Fruit fly (Drosophila melanogaster) whole organism, embryonic: ENCODE measurements around the gene Mst36Fb.

Experiments
- CG10267 ChIP-seq: fragments of 200-800 bp; sonication (Bioruptor generic); optimal IDR thresholded peaks from 2 replicates; lab custom pipeline; 2018; ENCODE audit warnings: missing biosample characterization, mild to moderate bottlenecking, missing genetic modification characterization, moderate library complexity
- CG10366 ChIP-seq: fragments of 200-800 bp; sonication (Bioruptor generic); IDR thresholded peaks from 2 replicates; pipeline ENCODE4 v1.3.6; 2022; ENCODE audit warnings: missing biosample characterization, missing genetic modification characterization
- CG13296 ChIP-seq: fragments of 200-800 bp; sonication (Bioruptor generic); optimal IDR thresholded peaks from 3 replicates; lab custom pipeline; 2018; ENCODE audit warnings: missing biosample characterization, mild to moderate bottlenecking, missing genetic modification characterization
- CG15601 ChIP-seq: fragments of 200-800 bp; sonication (Bioruptor generic); optimal IDR thresholded peaks from 3 replicates; lab custom pipeline; 2019; ENCODE audit warnings: missing biosample characterization, mild to moderate bottlenecking, missing genetic modification characterization, moderate library complexity
- CG16815 ChIP-seq: fragments of 200-800 bp; sonication (Bioruptor generic); optimal IDR thresholded peaks from 3 replicates; lab custom pipeline; 2017; ENCODE audit warnings: missing biosample characterization, mild to moderate bottlenecking, missing genetic modification characterization
- CG17328 ChIP-seq: fragments of 200-800 bp; sonication (Bioruptor generic); IDR thresholded peaks from 2 replicates; pipeline ENCODE4 v1.3.6; 2022; ENCODE audit warnings: missing biosample characterization, missing genetic modification characterization
- CG18764 ChIP-seq: fragments of 200-800 bp; sonication (Bioruptor generic); optimal IDR thresholded peaks from 3 replicates; lab custom pipeline; 2016; ENCODE audit warnings: missing biosample characterization, missing genetic modification characterization
- CG2129 ChIP-seq: fragments of 200-800 bp; sonication (Bioruptor generic); IDR thresholded peaks from 2 replicates; pipeline ENCODE4 v1.3.6; 2022; ENCODE audit warnings: missing biosample characterization, missing genetic modification characterization; ENCODE audit not compliant: partially characterized antibody
- CG2678 ChIP-seq: fragments of 200-800 bp; sonication (Bioruptor generic); optimal IDR thresholded peaks from 3 replicates; lab custom pipeline; 2019; ENCODE audit warnings: missing biosample characterization, mild to moderate bottlenecking, missing genetic modification characterization, moderate library complexity
- CG2712 ChIP-seq: fragments of 200-800 bp; optimal IDR thresholded peaks from 3 replicates; lab custom pipeline; 2019; ENCODE audit warnings: missing biosample characterization, mild to moderate bottlenecking, missing genetic modification characterization, moderate library complexity
- CG3065 ChIP-seq: fragments of 200-800 bp; sonication (Bioruptor generic); optimal IDR thresholded peaks from 2 replicates; lab custom pipeline; 2016; ENCODE audit warnings: missing biosample characterization, missing genetic modification characterization
- CG32772 ChIP-seq: fragments of 200-800 bp; sonication (Bioruptor generic); IDR thresholded peaks from 2 replicates; pipeline ENCODE4 v1.3.6; 2022; ENCODE audit warnings: missing biosample characterization, missing genetic modification characterization
- CG8388 ChIP-seq: fragments of 200-800 bp; sonication (Bioruptor generic); optimal IDR thresholded peaks from 2 replicates; lab custom pipeline; 2019; ENCODE audit warnings: missing biosample characterization, mild to moderate bottlenecking, missing genetic modification characterization, moderate library complexity
- CG8944 ChIP-seq: fragments of 200-800 bp; sonication (Bioruptor generic); optimal IDR thresholded peaks from 3 replicates; lab custom pipeline; 2016; ENCODE audit warnings: missing biosample characterization, missing genetic modification characterization
- CG9932 ChIP-seq: fragments of 200-800 bp; sonication (Bioruptor generic); IDR thresholded peaks from 2 replicates; pipeline ENCODE4 v1.3.6; 2022; ENCODE audit warnings: missing biosample characterization, missing genetic modification characterization
- Camta ChIP-seq: fragments of 200-800 bp; sonication (Bioruptor generic); optimal IDR thresholded peaks from 2 replicates; lab custom pipeline; 2016; ENCODE audit warnings: missing biosample characterization, missing genetic modification characterization
- CoRest ChIP-seq: fragments of 200-800 bp; sonication (Bioruptor generic); optimal IDR thresholded peaks from 3 replicates; lab custom pipeline; 2018; ENCODE audit warnings: missing biosample characterization, mild to moderate bottlenecking, missing genetic modification characterization, moderate library complexity
- D19A ChIP-seq: fragments of 200-800 bp; optimal IDR thresholded peaks from 3 replicates; lab custom pipeline; 2019; ENCODE audit warnings: missing biosample characterization, mild to moderate bottlenecking, missing genetic modification characterization, moderate library complexity
- D19B ChIP-seq: fragments of 200-800 bp; sonication (Bioruptor generic); optimal IDR thresholded peaks from 2 replicates; lab custom pipeline; 2017; ENCODE audit warnings: missing biosample characterization, mild to moderate bottlenecking, missing genetic modification characterization
- E2f1 ChIP-seq: fragments of 200-800 bp; sonication (Bioruptor generic); IDR thresholded peaks from 2 replicates; pipeline ENCODE4 v1.3.6; 2022; ENCODE audit warnings: missing biosample characterization, missing genetic modification characterization
- HmgD ChIP-seq: fragments of 200-800 bp; sonication (Bioruptor generic); optimal IDR thresholded peaks from 3 replicates; lab custom pipeline; 2016; ENCODE audit warnings: missing biosample characterization, missing genetic modification characterization
- HmgZ ChIP-seq: fragments of 200-800 bp; sonication (Bioruptor generic); optimal IDR thresholded peaks from 2 replicates; lab custom pipeline; 2018; ENCODE audit warnings: missing biosample characterization, mild to moderate bottlenecking, missing genetic modification characterization
- Mad ChIP-seq: fragments of 200-800 bp; sonication (Bioruptor generic); optimal IDR thresholded peaks from 2 replicates; lab custom pipeline; 2016; ENCODE audit warnings: missing biosample characterization, missing genetic modification characterization
- NK7.1 ChIP-seq: fragments of 200-800 bp; sonication (Bioruptor generic); optimal IDR thresholded peaks from 3 replicates; lab custom pipeline; 2016; ENCODE audit warnings: missing biosample characterization, missing genetic modification characterization
- NfI ChIP-seq: fragments of 200-800 bp; sonication (Bioruptor generic); optimal IDR thresholded peaks from 3 replicates; lab custom pipeline; 2018; ENCODE audit warnings: missing biosample characterization, mild to moderate bottlenecking, missing genetic modification characterization, moderate library complexity
- Sox100B ChIP-seq: fragments of 200-800 bp; sonication (Bioruptor generic); optimal IDR thresholded peaks from 3 replicates; lab custom pipeline; 2018; ENCODE audit warnings: missing biosample characterization, mild to moderate bottlenecking, missing genetic modification characterization
- Sox102F ChIP-seq: fragments of 200-800 bp; sonication (Bioruptor generic); optimal IDR thresholded peaks from 2 replicates; lab custom pipeline; 2018; ENCODE audit warnings: missing biosample characterization, mild to moderate bottlenecking, missing genetic modification characterization, moderate library complexity
- Ssrp ChIP-seq: fragments of 200-800 bp; sonication (Bioruptor generic); optimal IDR thresholded peaks from 2 replicates; lab custom pipeline; 2018; ENCODE audit warnings: missing biosample characterization, mild to moderate bottlenecking, missing genetic modification characterization, moderate library complexity
- Usf ChIP-seq: fragments of 200-800 bp; sonication (Bioruptor generic); optimal IDR thresholded peaks from 2 replicates; lab custom pipeline; 2017; ENCODE audit warnings: missing genotype, missing biosample characterization, missing genetic modification characterization
- cad ChIP-seq: fragments of >200 bp; optimal IDR thresholded peaks from 2 replicates; lab custom pipeline; 2017; ENCODE audit warnings: missing biosample characterization, missing genetic modification characterization
- dan ChIP-seq: fragments of 200-800 bp; sonication (Bioruptor generic); IDR thresholded peaks from 2 replicates; pipeline ENCODE4 v1.3.6; 2022; ENCODE audit warnings: missing biosample characterization, missing genetic modification characterization
- eyg ChIP-seq: fragments of 200-800 bp; sonication (Bioruptor generic); optimal IDR thresholded peaks from 3 replicates; lab custom pipeline; 2016; ENCODE audit warnings: missing biosample characterization, missing genetic modification characterization
- fu2 ChIP-seq: fragments of 200-800 bp; sonication (Bioruptor generic); optimal IDR thresholded peaks from 2 replicates; lab custom pipeline; 2016; ENCODE audit warnings: missing biosample characterization, missing genetic modification characterization
- grau ChIP-seq: fragments of 200-800 bp; optimal IDR thresholded peaks from 3 replicates; lab custom pipeline; 2019; ENCODE audit warnings: missing biosample characterization, mild to moderate bottlenecking, missing genetic modification characterization, moderate library complexity
- jumu ChIP-seq: fragments of 200-800 bp; sonication (Bioruptor generic); optimal IDR thresholded peaks from 3 replicates; lab custom pipeline; 2016; ENCODE audit warnings: missing biosample characterization, missing genetic modification characterization
- kni ChIP-seq: fragments of 200-800 bp; sonication (Bioruptor generic); optimal IDR thresholded peaks from 3 replicates; lab custom pipeline; 2017; ENCODE audit warnings: mild to moderate bottlenecking, missing biosample characterization, missing genetic modification reagents, missing genetic modification characterization
- lbe ChIP-seq: fragments of 200-800 bp; sonication (Bioruptor generic); optimal IDR thresholded peaks from 2 replicates; lab custom pipeline; 2016; ENCODE audit warnings: missing biosample characterization, mild to moderate bottlenecking, missing genetic modification characterization
- maf-S ChIP-seq: fragments of 200-800 bp; sonication (Bioruptor generic); optimal IDR thresholded peaks from 2 replicates; lab custom pipeline; 2016; ENCODE audit warnings: missing biosample characterization, missing genetic modification characterization
- mld ChIP-seq: fragments of 200-800 bp; sonication (Bioruptor generic); IDR thresholded peaks from 3 replicates; pipeline ENCODE4 v1.3.6; 2022; ENCODE audit warnings: missing biosample characterization, missing genetic modification characterization; ENCODE audit not compliant: partially characterized antibody
- nerfin-2 ChIP-seq: fragments of 200-800 bp; sonication (Bioruptor generic); IDR thresholded peaks from 2 replicates; pipeline ENCODE4 v1.3.6; 2022; ENCODE audit warnings: missing biosample characterization, missing genetic modification characterization; ENCODE audit not compliant: partially characterized antibody
- nom ChIP-seq: fragments of 200-800 bp; sonication (Bioruptor generic); optimal IDR thresholded peaks from 2 replicates; lab custom pipeline; 2017; ENCODE audit warnings: missing biosample characterization, missing genetic modification characterization, mild to moderate bottlenecking, moderate library complexity, missing genetic modification reagents
- odd ChIP-seq: fragments of 200-800 bp; sonication (Bioruptor generic); optimal IDR thresholded peaks from 2 replicates; lab custom pipeline; 2017; ENCODE audit warnings: missing biosample characterization, mild to moderate bottlenecking, missing genetic modification characterization
- phol ChIP-seq: fragments of 200-800 bp; sonication (Bioruptor generic); optimal IDR thresholded peaks from 3 replicates; lab custom pipeline; 2018; ENCODE audit warnings: missing biosample characterization, mild to moderate bottlenecking, missing genetic modification characterization, moderate library complexity
- repo ChIP-seq: fragments of 200-800 bp; sonication (Bioruptor generic); optimal IDR thresholded peaks from 2 replicates; lab custom pipeline; 2016; ENCODE audit warnings: missing biosample characterization, missing genetic modification characterization
- rib ChIP-seq: fragments of 200-800 bp; sonication (Bioruptor generic); IDR thresholded peaks from 2 replicates; pipeline ENCODE4 v1.3.6; 2022; ENCODE audit warnings: missing biosample characterization, missing genetic modification characterization
- schlank ChIP-seq: fragments of 200-800 bp; sonication (Bioruptor generic); optimal IDR thresholded peaks from 2 replicates; lab custom pipeline; 2018; ENCODE audit warnings: missing biosample characterization, mild to moderate bottlenecking, missing genetic modification characterization
- sna ChIP-seq: fragments of 200-800 bp; sonication (Bioruptor generic); IDR thresholded peaks from 2 replicates; pipeline ENCODE4 v1.3.6; 2022; ENCODE audit warnings: missing biosample characterization, missing genetic modification characterization; ENCODE audit not compliant: partially characterized antibody
- trem ChIP-seq: fragments of 200-800 bp; optimal IDR thresholded peaks from 3 replicates; lab custom pipeline; 2019; ENCODE audit warnings: missing biosample characterization, mild to moderate bottlenecking, missing genetic modification characterization, moderate library complexity
- tup ChIP-seq: fragments of 200-800 bp; sonication (Bioruptor generic); optimal IDR thresholded peaks from 2 replicates; lab custom pipeline; 2016; ENCODE audit warnings: missing biosample characterization, mild to moderate bottlenecking, missing genetic modification characterization, moderate library complexity
- yki ChIP-seq: fragments of >200 bp; optimal IDR thresholded peaks from 3 replicates; lab custom pipeline; 2018
- zfh1 ChIP-seq: fragments of 200-800 bp; sonication (Bioruptor generic); IDR thresholded peaks from 3 replicates; pipeline ENCODE4 v1.3.6; 2022; ENCODE audit warnings: missing biosample characterization, missing genetic modification characterization

Mst36Fb gene

DNA sequence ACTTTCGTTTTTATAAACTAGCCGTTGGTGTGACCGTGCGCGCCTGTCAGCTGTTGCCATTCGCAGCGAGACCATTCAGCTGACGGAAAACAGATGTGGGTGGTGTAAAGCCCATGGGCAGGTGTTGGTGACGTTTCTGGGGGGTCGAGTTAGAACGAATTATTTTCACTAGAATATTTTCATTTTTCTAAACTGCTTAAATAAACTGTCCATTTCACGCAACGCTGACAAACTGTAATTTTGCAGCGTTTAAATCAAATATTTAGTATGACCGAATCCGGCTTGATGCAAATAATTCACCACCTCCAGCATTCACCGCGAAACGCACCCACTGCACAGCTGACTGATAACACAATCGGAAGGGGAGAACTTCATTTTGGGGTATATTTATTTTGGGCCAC lies 20.5 kb upstream of the Mst36Fb start, which contains the start of the genes CG10383 and CG10338 (continued):
- peak; percentile 83 for TF ChIP-seq CG2712 (tag; lab: Kevin White, UChicago)
- no peak for TF ChIP-seq sna (GFP tag; lab: Robert Waterston, UW)
- TF ChIP-seq trem (tag; lab: Kevin White, UChicago), result peak; percentile 84
- TF ChIP-seq cad (GFP tag; lab: Kevin White, UChicago), result no peak
- TF ChIP-seq Sox102F (GFP tag; lab: Kevin White, UChicago), result peak; percentile 88
- peak; percentile 81 for TF ChIP-seq Camta (GFP tag; lab: Kevin White, UChicago)
- TF ChIP-seq Mad (GFP tag; lab: Kevin White, UChicago), result peak; percentile 79
- peak; percentile 86 for TF ChIP-seq HmgD
- TF ChIP-seq CG13296 (GFP tag; lab: Kevin White, UChicago), result peak; percentile 69
- peak; percentile 79 for TF ChIP-seq CG2678 (tag; lab: Kevin White, UChicago)
- peak; percentile 85 for TF ChIP-seq rib (GFP tag; lab: Robert Waterston, UW)
- peak; percentile 59 for TF ChIP-seq Usf
- TF ChIP-seq CoRest (tag; lab: Kevin White, UChicago), result peak; percentile 81
- no peak for TF ChIP-seq dan (GFP tag; lab: Robert Waterston, UW)
- peak; percentile 88 for TF ChIP-seq CG17328 (GFP tag; lab: Robert Waterston, UW)
- peak; percentile 74 for TF ChIP-seq repo (GFP tag; lab: Kevin White, UChicago)
- TF ChIP-seq lbe (GFP tag; lab: Kevin White, UChicago), result peak; percentile 82
- peak; percentile 70 for TF ChIP-seq CG3065 (GFP tag; lab: Kevin White, UChicago)
- peak; percentile 73 for TF ChIP-seq NK7.1 (GFP tag; lab: Kevin White, UChicago)
- peak; percentile 92 for TF ChIP-seq CG9932
- TF ChIP-seq jumu (GFP tag; lab: Kevin White, UChicago), result peak; percentile 94
- peak; percentile 83 for TF ChIP-seq phol (tag; lab: Kevin White, UChicago)
- peak; percentile 90 for TF ChIP-seq HmgZ (tag; lab: Kevin White, UChicago)
- peak; percentile 17 for TF ChIP-seq nom (GFP tag; lab: Kevin White, UChicago)
- peak; percentile 85 for TF ChIP-seq NfI
- TF ChIP-seq mld (GFP tag; lab: Robert Waterston, UW), result no peak
- no peak for TF ChIP-seq nerfin-2
- peak; percentile 62 for TF ChIP-seq CG18764 (GFP tag; lab: Kevin White, UChicago)
- peak; percentile 51 for TF ChIP-seq D19A (tag; lab: Kevin White, UChicago)
- peak; percentile 83 for TF ChIP-seq fu2 (GFP tag; lab: Kevin White, UChicago)
- TF ChIP-seq CG10267 (tag; lab: Kevin White, UChicago), result peak; percentile 71
- TF ChIP-seq maf-S (GFP tag; lab: Kevin White, UChicago), result peak; percentile 88
- peak; percentile 41 for TF ChIP-seq Sox100B (GFP tag; lab: Kevin White, UChicago)
- peak; percentile 41 for TF ChIP-seq D19B (GFP tag; lab: Kevin White, UChicago)
- TF ChIP-seq E2f1 (GFP tag; lab: Robert Waterston, UW), result peak; percentile 89
- peak; percentile 59 for TF ChIP-seq odd (GFP tag; lab: Kevin White, UChicago)
- TF ChIP-seq CG32772 (GFP tag; lab: Robert Waterston, UW), result peak; percentile 90
- peak; percentile 26 for TF ChIP-seq kni
- peak; percentile 78 for TF ChIP-seq grau
- peak; percentile 89 for TF ChIP-seq CG10366 (GFP tag; lab: Robert Waterston, UW)
- TF ChIP-seq tup (GFP tag; lab: Kevin White, UChicago), result peak; percentile 73
- TF ChIP-seq CG2129 (GFP tag; lab: Robert Waterston, UW), result no peak
- peak; percentile 71 for TF ChIP-seq CG8388 (GFP tag; lab: Kevin White, UChicago)
- peak; percentile 72 for TF ChIP-seq Ssrp (tag; lab: Kevin White, UChicago)
- TF ChIP-seq schlank (tag; lab: Kevin White, UChicago), result peak; percentile 72
- TF ChIP-seq CG15601 (tag; lab: Kevin White, UChicago), result peak; percentile 58
- TF ChIP-seq zfh1 (GFP tag; lab: Robert Waterston, UW), result peak; percentile 93
- peak; percentile 91 for TF ChIP-seq CG8944 (GFP tag; lab: Kevin White, UChicago)
- peak; percentile 88 for TF ChIP-seq eyg (GFP tag; lab: Kevin White, UChicago)
- peak; percentile 71 for TF ChIP-seq CG16815 (GFP tag; lab: Kevin White, UChicago)
- peak; percentile 76 for TF ChIP-seq yki
